Fruit fly (Drosophila melanogaster): ENCODE data around the gene sstn.

sstn gene

DNA sequence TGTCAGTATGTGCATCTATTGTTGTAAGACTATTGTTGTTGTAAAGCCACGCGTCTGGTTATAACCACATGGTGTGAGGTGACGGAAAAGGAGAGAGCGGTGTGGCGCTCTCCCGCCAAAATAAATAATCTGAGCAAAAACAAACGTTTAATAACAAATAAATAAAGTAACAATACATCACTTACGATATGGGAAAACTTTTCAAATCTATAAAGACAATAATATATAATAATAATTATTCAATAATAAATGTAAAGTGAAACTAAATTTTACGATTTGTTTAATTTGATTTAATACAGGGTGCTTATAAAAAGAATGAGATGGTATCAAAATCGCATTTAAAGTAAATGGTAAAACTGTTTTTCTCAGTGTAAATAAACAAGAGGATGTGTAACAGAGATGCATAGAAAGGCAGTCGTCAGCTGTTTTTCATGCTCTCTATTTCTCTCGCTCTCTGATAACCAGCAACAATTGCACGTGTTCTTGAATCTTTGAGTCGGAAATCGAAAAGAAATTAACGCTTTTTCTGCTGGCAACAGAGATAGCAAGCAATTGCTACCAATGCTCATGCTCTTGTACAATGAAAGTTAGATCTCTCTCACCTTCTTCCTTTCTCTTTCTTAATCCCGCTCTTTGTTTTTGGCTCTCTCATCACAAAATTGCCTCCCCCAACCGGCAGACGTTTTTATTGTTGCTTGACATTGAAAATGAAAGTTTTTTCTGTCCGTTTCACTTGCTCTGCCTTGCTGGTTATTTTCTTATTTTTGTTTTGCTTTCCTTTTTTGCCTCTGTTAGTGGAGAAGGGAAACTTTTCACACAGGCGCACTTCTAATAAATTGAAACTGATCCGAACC, 4.4 kb upstream of the sstn start (continued):
- TF ChIP-seq Pdp1 (GFP tag; optimal IDR thresholded peaks at IDR 0.05) (no peak), HmgZ (tag; optimal IDR thresholded peaks at IDR 0.05) (peak; percentile 22), usp (GFP tag; optimal IDR thresholded peaks at IDR 0.05) (no peak), gt (GFP tag; IDR thresholded peaks at IDR 0.05) (peak; percentile 39; the same call in 1 of the 2 replicates), CG17612 (GFP tag; IDR thresholded peaks at IDR 0.05) (no peak), CG9817 (tag; optimal IDR thresholded peaks at IDR 0.05) (peak; percentile 72), Xbp1 (GFP tag; optimal IDR thresholded peaks at IDR 0.05) (peak; percentile 66), dmrt11E (tag; optimal IDR thresholded peaks at IDR 0.05) (peak; percentile 84), prd (optimal IDR thresholded peaks at IDR 0.05) (no peak), prd (GFP tag; IDR thresholded peaks at IDR 0.05) (peak; percentile 80), CG13424 (tag; optimal IDR thresholded peaks at IDR 0.05) (peak; percentile 87), cas (GFP tag; IDR thresholded peaks at IDR 0.05) (peak; percentile 43; the same call in 1 of the 2 replicates), Hr51 (GFP tag; optimal IDR thresholded peaks at IDR 0.05) (peak in 1 of 2 experiments; percentile 90), CG5180 (GFP tag; optimal IDR thresholded peaks at IDR 0.05) (peak; percentile 66), CG3065 (GFP tag; optimal IDR thresholded peaks at IDR 0.05) (peak; percentile 24), mld (GFP tag; IDR thresholded peaks at IDR 0.05; ENCODE audit: partially characterized antibody) (no peak), slou (GFP tag; optimal IDR thresholded peaks at IDR 0.05) (no peak), CG7963 (GFP tag; IDR thresholded peaks at IDR 0.05; ENCODE audit: partially characterized antibody) (no peak), CG10654 (GFP tag; optimal IDR thresholded peaks at IDR 0.05) (peak; percentile 81), Ets97D (GFP tag; optimal IDR thresholded peaks at IDR 0.05) (no peak), caup (GFP tag; optimal IDR thresholded peaks at IDR 0.05; ENCODE audit: severe bottlenecking) (peak; percentile 84), ind (GFP tag; optimal IDR thresholded peaks at IDR 0.05) (peak; percentile 84), CG10565 (GFP tag; optimal IDR thresholded peaks at IDR 0.05) (peak; percentile 22), sug (tag; optimal IDR thresholded peaks at IDR 0.05) (peak; percentile 48), CG7745 (tag; optimal IDR thresholded peaks at IDR 0.05) (no peak), slbo (GFP tag; IDR thresholded peaks at IDR 0.05) (peak; percentile 71), CG10959 (GFP tag; IDR thresholded peaks at IDR 0.05) (peak; percentile 70), sisA (GFP tag; IDR thresholded peaks at IDR 0.05) (peak; percentile 67; the same call in 1 of the 2 replicates), Sox100B (GFP tag; optimal IDR thresholded peaks at IDR 0.05) (peak; percentile 95), cad (GFP tag; optimal IDR thresholded peaks at IDR 0.05) (no peak), ATbp (GFP tag; optimal IDR thresholded peaks at IDR 0.05) (peak; percentile 95), Jarid2 (GFP tag; optimal IDR thresholded peaks at IDR 0.05) (peak; percentile 43), maf-S (GFP tag; optimal IDR thresholded peaks at IDR 0.05) (peak; percentile 15), ken (GFP tag; IDR thresholded peaks at IDR 0.05) (no peak; the same call in 2 of the 3 replicates), BEAF-32 (GFP tag; optimal IDR thresholded peaks at IDR 0.05) (no peak), Dad (GFP tag; optimal IDR thresholded peaks at IDR 0.05) (no peak), sc (optimal IDR thresholded peaks at IDR 0.05) (no peak), sc (GFP tag; optimal IDR thresholded peaks at IDR 0.05) (peak; percentile 77), Ets65A (GFP tag) (peak; percentile 52), wdn (GFP tag; IDR thresholded peaks at IDR 0.05) (no peak), CG4707 (GFP tag; optimal IDR thresholded peaks at IDR 0.05) (peak; percentile 34), CG15011 (GFP tag; optimal IDR thresholded peaks at IDR 0.05) (peak; percentile 69), CG10147 (GFP tag; optimal IDR thresholded peaks at IDR 0.05) (peak; percentile 95), CG2129 (GFP tag; IDR thresholded peaks at IDR 0.05; ENCODE audit: partially characterized antibody) (no peak), dati (GFP tag; IDR thresholded peaks at IDR 0.05) (no peak), ssp (GFP tag; IDR thresholded peaks at IDR 0.05) (peak; percentile 60), CG15696 (tag; optimal IDR thresholded peaks at IDR 0.05) (peak; percentile 81), Sox102F (GFP tag; optimal IDR thresholded peaks at IDR 0.05) (peak; percentile 85)
